Worm (Caenorhabditis elegans): ENCODE data around the gene B0361.9.

The B0361.9 gene

ce11 chrIII:7301668-7302067 lies 2.2 kb upstream of the B0361.9 start:
- peak; percentile 22 for TF ChIP-seq nhr-25 (tag; optimal IDR thresholded peaks at IDR 0.05)
- TF ChIP-seq elt-1 (tag; optimal IDR thresholded peaks at IDR 0.05) = peak; percentile 83
- TF ChIP-seq skn-1 (tag; optimal IDR thresholded peaks at IDR 0.05) = no peak

ce11 chrIII:7300763-7301162 lies 1.3 kb upstream of the B0361.9 start:
- TF ChIP-seq nhr-11 (tag; optimal IDR thresholded peaks at IDR 0.05) (no peak), nhr-23 (tag; optimal IDR thresholded peaks at IDR 0.05) (no peak), nhr-28 (tag; optimal IDR thresholded peaks at IDR 0.05) (no peak), unc-39 (tag; optimal IDR thresholded peaks at IDR 0.05) (no peak), elt-2 (tag; optimal IDR thresholded peaks at IDR 0.05) (no peak), lsy-12 (tag; optimal IDR thresholded peaks at IDR 0.05) (no peak), fkh-2 (tag; optimal IDR thresholded peaks at IDR 0.05) (no peak), ceh-82 (tag; optimal IDR thresholded peaks at IDR 0.05) (no peak), nhr-43 (tag; optimal IDR thresholded peaks at IDR 0.05; ENCODE audit: poor library complexity, severe bottlenecking) (no peak), elt-1 (tag; optimal IDR thresholded peaks at IDR 0.05) (no peak), skn-1 (tag; optimal IDR thresholded peaks at IDR 0.05) (no peak)

- TF ChIP-seq mdl-1 (tag; optimal IDR thresholded peaks at IDR 0.05) = peak; percentile 11
- peak; percentile 94 for TF ChIP-seq elt-1 (tag; optimal IDR thresholded peaks at IDR 0.05)
- TF ChIP-seq ceh-16 (tag; optimal IDR thresholded peaks at IDR 0.05) = no peak
- peak; percentile 89 for TF ChIP-seq nhr-25 (tag; optimal IDR thresholded peaks at IDR 0.05)
- no peak for TF ChIP-seq R02D3.7 (tag; optimal IDR thresholded peaks at IDR 0.05)
- peak; percentile 81 for TF ChIP-seq nhr-23 (tag; optimal IDR thresholded peaks at IDR 0.05)
- TF ChIP-seq nhr-43 (tag; optimal IDR thresholded peaks at IDR 0.05; ENCODE audit: poor library complexity, severe bottlenecking) = peak; percentile 67
These were observed 738 bp upstream of the B0361.9 start for ce11 chrIII:7300169-7300568.

ce11 chrIII:7298045-7298444 lies 1.4 kb downstream of the B0361.9 start:
- peak; percentile 52 for TF ChIP-seq nhr-25 (tag; optimal IDR thresholded peaks at IDR 0.05)
- no peak for TF ChIP-seq ztf-11 (tag; optimal IDR thresholded peaks at IDR 0.05)
- TF ChIP-seq elt-1 (tag; optimal IDR thresholded peaks at IDR 0.05) = peak; percentile 58
- TF ChIP-seq ceh-16 (tag; optimal IDR thresholded peaks at IDR 0.05) = no peak
- TF ChIP-seq ama-1 (optimal IDR thresholded peaks at IDR 0.05) = peak; percentile 41
- peak; percentile 9 for TF ChIP-seq nhr-23 (tag; optimal IDR thresholded peaks at IDR 0.05)
- TF ChIP-seq fkh-2 (tag; optimal IDR thresholded peaks at IDR 0.05) = no peak

ce11 chrIII:7297045-7297680 lies 2.3 kb downstream of the B0361.9 start:
- no peak for TF ChIP-seq ztf-4 (tag; optimal IDR thresholded peaks at IDR 0.05)
- TF ChIP-seq zag-1 (tag; optimal IDR thresholded peaks at IDR 0.05) = no peak
- peak; percentile 35 for TF ChIP-seq ama-1 (optimal IDR thresholded peaks at IDR 0.05)
- peak in 1 of 3 experiments; percentile 32 for TF ChIP-seq elt-3 (tag; optimal IDR thresholded peaks at IDR 0.05)
- TF ChIP-seq aly-2 (tag; optimal IDR thresholded peaks at IDR 0.05) = no peak
- TF ChIP-seq nhr-23 (tag; optimal IDR thresholded peaks at IDR 0.05) = peak; percentile 61
- TF ChIP-seq unc-62 (GFP tag; optimal IDR thresholded peaks at IDR 0.05) = peak; percentile 50
- no peak for TF ChIP-seq lin-15B (tag; optimal IDR thresholded peaks at IDR 0.05)

ce11 chrIII:7296092-7296668 lies 3.3 kb downstream of the B0361.9 start:
- TF ChIP-seq egl-5 (tag; optimal IDR thresholded peaks at IDR 0.05) = peak; percentile 14
- peak; percentile 20 for TF ChIP-seq nhr-23 (tag; optimal IDR thresholded peaks at IDR 0.05)
- TF ChIP-seq nhr-12 (tag; optimal IDR thresholded peaks at IDR 0.05) = no peak
- TF ChIP-seq nhr-25 (tag; optimal IDR thresholded peaks at IDR 0.05) = peak; percentile 63

ce11 chrIII:7293075-7293684 lies 6.3 kb downstream of the B0361.9 start, which contains the start of gene cwf-19L2:
TSS of gene cwf-19L2 (plus strand) at chrIII:7293634.
- TF ChIP-seq elt-1 (tag; optimal IDR thresholded peaks at IDR 0.05) (no peak), pha-4 (tag; optimal IDR thresholded peaks at IDR 0.05) (peak; percentile 52)
